Fruit fly (Drosophila melanogaster) whole organism, embryonic: ENCODE results near the gene Hasp.

ENCODE experiments used
- CG10462 ChIP-seq: fragments of 200-800 bp; sonication (Bioruptor generic); optimal IDR thresholded peaks from 2 replicates; lab custom pipeline; 2016; ENCODE audit warnings: missing biosample characterization, missing genetic modification characterization
- CG12942 ChIP-seq: fragments of 200-800 bp; sonication (Bioruptor generic); optimal IDR thresholded peaks from 3 replicates; lab custom pipeline; 2016; ENCODE audit warnings: missing biosample characterization, missing genetic modification characterization
- CG13624 ChIP-seq: fragments of 200-800 bp; sonication (Bioruptor generic); optimal IDR thresholded peaks from 2 replicates; lab custom pipeline; 2016; ENCODE audit warnings: missing biosample characterization, missing genetic modification characterization
- CG13775 ChIP-seq: fragments of 200-800 bp; sonication (Bioruptor generic); optimal IDR thresholded peaks from 3 replicates; lab custom pipeline; 2017; ENCODE audit warnings: missing biosample characterization, mild to moderate bottlenecking, missing genetic modification characterization
- CG14014 ChIP-seq: fragments of 200-800 bp; sonication (Bioruptor generic); IDR thresholded peaks from 2 replicates; pipeline ENCODE4 v1.3.6; 2022; ENCODE audit warnings: missing biosample characterization, missing genetic modification characterization
- CG15269 ChIP-seq: fragments of 200-800 bp; sonication (Bioruptor generic); optimal IDR thresholded peaks from 2 replicates; lab custom pipeline; 2018; ENCODE audit warnings: missing biosample characterization, mild to moderate bottlenecking, missing genetic modification characterization, moderate library complexity
- CG15514 ChIP-seq: fragments of 200-800 bp; sonication (Bioruptor generic); optimal IDR thresholded peaks from 3 replicates; lab custom pipeline; 2017; ENCODE audit warnings: missing biosample characterization, missing genetic modification characterization, mild to moderate bottlenecking, moderate library complexity, missing genetic modification reagents
- CG1647 ChIP-seq: fragments of 200-800 bp; sonication (Bioruptor generic); optimal IDR thresholded peaks from 3 replicates; lab custom pipeline; 2016; ENCODE audit warnings: missing biosample characterization, missing genetic modification characterization
- CG16813 ChIP-seq: fragments of 200-800 bp; sonication (Bioruptor generic); IDR thresholded peaks from 3 replicates; pipeline ENCODE4 v1.3.6; 2022; ENCODE audit warnings: missing biosample characterization, missing genetic modification characterization; ENCODE audit not compliant: partially characterized antibody
- CG2712 ChIP-seq: fragments of 200-800 bp; optimal IDR thresholded peaks from 3 replicates; lab custom pipeline; 2019; ENCODE audit warnings: missing biosample characterization, mild to moderate bottlenecking, missing genetic modification characterization, moderate library complexity
- CG30431 ChIP-seq: fragments of 200-800 bp; sonication (Bioruptor generic); optimal IDR thresholded peaks from 2 replicates; lab custom pipeline; 2017; ENCODE audit warnings: missing biosample characterization, missing genetic modification characterization
- CG3065 ChIP-seq: fragments of 200-800 bp; sonication (Bioruptor generic); optimal IDR thresholded peaks from 2 replicates; lab custom pipeline; 2016; ENCODE audit warnings: missing biosample characterization, missing genetic modification characterization
- CG3163 ChIP-seq: fragments of 200-800 bp; sonication (Bioruptor generic); optimal IDR thresholded peaks from 3 replicates; lab custom pipeline; 2016; ENCODE audit warnings: missing biosample characterization, missing genetic modification characterization
- CG43689 ChIP-seq: fragments of 200-800 bp; sonication (Bioruptor generic); IDR thresholded peaks from 2 replicates; pipeline ENCODE4 v1.3.6; 2022; ENCODE audit warnings: missing biosample characterization, missing genetic modification characterization
- CG6765 ChIP-seq: fragments of 200-800 bp; sonication (Bioruptor generic); optimal IDR thresholded peaks from 3 replicates; lab custom pipeline; 2017; ENCODE audit warnings: missing biosample characterization, mild to moderate bottlenecking, missing genetic modification characterization
- CG7357 ChIP-seq: fragments of 200-800 bp; sonication (Bioruptor generic); IDR thresholded peaks from 3 replicates; pipeline ENCODE4 v1.3.6; 2022; ENCODE audit warnings: missing biosample characterization, missing genetic modification characterization
- CG7745 ChIP-seq: fragments of 200-800 bp; sonication (Bioruptor generic); optimal IDR thresholded peaks from 2 replicates; lab custom pipeline; 2018; ENCODE audit warnings: missing biosample characterization, mild to moderate bottlenecking, missing genetic modification characterization, moderate library complexity
- CG7987 ChIP-seq: fragments of 200-800 bp; sonication (Bioruptor generic); optimal IDR thresholded peaks from 2 replicates; lab custom pipeline; 2018; ENCODE audit warnings: missing biosample characterization, mild to moderate bottlenecking, missing genetic modification characterization, moderate library complexity
- CG8281 ChIP-seq: fragments of 200-800 bp; sonication (Bioruptor generic); optimal IDR thresholded peaks from 2 replicates; lab custom pipeline; 2018; ENCODE audit warnings: missing biosample characterization, mild to moderate bottlenecking, missing genetic modification characterization, moderate library complexity
- CG9437 ChIP-seq: fragments of 200-800 bp; sonication (Bioruptor generic); optimal IDR thresholded peaks from 2 replicates; lab custom pipeline; 2018; ENCODE audit warnings: missing biosample characterization, mild to moderate bottlenecking, missing genetic modification characterization
- CG9609 ChIP-seq: fragments of 200-800 bp; sonication (Bioruptor generic); optimal IDR thresholded peaks from 3 replicates; lab custom pipeline; 2016; ENCODE audit warnings: missing biosample characterization, missing genetic modification characterization
- CG9727 ChIP-seq: fragments of 200-800 bp; sonication (Bioruptor generic); optimal IDR thresholded peaks from 3 replicates; lab custom pipeline; 2017; ENCODE audit warnings: missing biosample characterization, mild to moderate bottlenecking, missing genetic modification characterization
- CG9817 ChIP-seq: fragments of 200-800 bp; sonication (Bioruptor generic); optimal IDR thresholded peaks from 2 replicates; lab custom pipeline; 2018; ENCODE audit warnings: missing biosample characterization, mild to moderate bottlenecking, missing genetic modification characterization, moderate library complexity
- CG9932 ChIP-seq: fragments of 200-800 bp; sonication (Bioruptor generic); IDR thresholded peaks from 2 replicates; pipeline ENCODE4 v1.3.6; 2022; ENCODE audit warnings: missing biosample characterization, missing genetic modification characterization
- CTCF ChIP-seq: fragments of 200-800 bp; sonication (Bioruptor generic); optimal IDR thresholded peaks from 2 replicates; lab custom pipeline; 2017; ENCODE audit warnings: missing biosample characterization, mild to moderate bottlenecking, missing genetic modification characterization, moderate library complexity
- D ChIP-seq, 2 experiments: fragments of 200-800 bp in 1 of 2; fragments of >200 bp in 1 of 2; sonication (Bioruptor generic) in 1 of 2; optimal IDR thresholded peaks; 2 replicates in 1 of 2; 3 replicates in 1 of 2; lab custom pipeline; 2017; ENCODE audit warnings: mild to moderate bottlenecking in 1 of 2, missing biosample characterization in 1 of 2, missing genetic modification characterization in 1 of 2, missing genetic modification reagents in 1 of 2
- Dbx ChIP-seq: fragments of 200-800 bp; sonication (Bioruptor generic); IDR thresholded peaks from 3 replicates; pipeline ENCODE4 v1.3.6; 2022; ENCODE audit warnings: missing biosample characterization, missing genetic modification characterization
- Dfd ChIP-seq, 2 experiments: fragments of >200 bp; optimal IDR thresholded peaks; 2 replicates each; lab custom pipeline; 2017; ENCODE audit warnings: missing biosample characterization in 2 of 2, missing genetic modification characterization in 2 of 2
- Doc2 ChIP-seq: fragments of 200-800 bp; sonication (Bioruptor generic); IDR thresholded peaks from 2 replicates; pipeline ENCODE4 v1.3.6; 2022; ENCODE audit warnings: missing biosample characterization, missing genetic modification characterization
- Jarid2 ChIP-seq: fragments of 200-800 bp; sonication (Bioruptor generic); optimal IDR thresholded peaks from 3 replicates; lab custom pipeline; 2017; ENCODE audit warnings: mild to moderate bottlenecking, missing biosample characterization, missing genetic modification reagents, missing genetic modification characterization
- Nf-YA ChIP-seq: fragments of 200-800 bp; sonication (Bioruptor generic); IDR thresholded peaks from 2 replicates; pipeline ENCODE4 v1.3.6; 2022; ENCODE audit warnings: missing biosample characterization, missing genetic modification characterization
- Nf-YC ChIP-seq: fragments of 200-800 bp; optimal IDR thresholded peaks from 3 replicates; lab custom pipeline; 2019; ENCODE audit warnings: missing biosample characterization, mild to moderate bottlenecking, missing genetic modification characterization, moderate library complexity
- NfI ChIP-seq: fragments of 200-800 bp; sonication (Bioruptor generic); optimal IDR thresholded peaks from 3 replicates; lab custom pipeline; 2018; ENCODE audit warnings: missing biosample characterization, mild to moderate bottlenecking, missing genetic modification characterization, moderate library complexity
- Rfx ChIP-seq: fragments of 200-800 bp; sonication (Bioruptor generic); IDR thresholded peaks from 2 replicates; pipeline ENCODE4 v1.3.6; 2022; ENCODE audit warnings: missing biosample characterization, missing genetic modification characterization
- Taf1 ChIP-seq: fragments of 200-800 bp; sonication (Bioruptor generic); IDR thresholded peaks from 2 replicates; pipeline ENCODE4 v1.3.6; 2022; ENCODE audit warnings: missing biosample characterization, missing genetic modification characterization
- bbx ChIP-seq: fragments of 200-800 bp; sonication (Bioruptor generic); IDR thresholded peaks from 2 replicates; pipeline ENCODE4 v1.3.6; 2022; ENCODE audit warnings: missing biosample characterization, missing genetic modification characterization; ENCODE audit not compliant: partially characterized antibody
- da ChIP-seq: fragments of 200-800 bp; sonication (Bioruptor generic); optimal IDR thresholded peaks from 2 replicates; lab custom pipeline; 2016; ENCODE audit warnings: missing biosample characterization, missing genetic modification characterization
- fd96Cb ChIP-seq: fragments of 200-800 bp; sonication (Bioruptor generic); optimal IDR thresholded peaks from 2 replicates; lab custom pipeline; 2018; ENCODE audit warnings: missing biosample characterization, mild to moderate bottlenecking, missing genetic modification characterization, moderate library complexity
- fru ChIP-seq: fragments of >200 bp; optimal IDR thresholded peaks from 2 replicates; lab custom pipeline; 2017
- gce ChIP-seq: fragments of 200-800 bp; sonication (Bioruptor generic); IDR thresholded peaks from 3 replicates; pipeline ENCODE4 v1.3.6; 2022; ENCODE audit warnings: missing biosample characterization, missing genetic modification characterization
- gcm2 ChIP-seq: fragments of 200-800 bp; sonication (Bioruptor generic); optimal IDR thresholded peaks from 2 replicates; lab custom pipeline; 2016; ENCODE audit warnings: missing biosample characterization, missing genetic modification characterization
- hb ChIP-seq: fragments of 200-800 bp; sonication (Bioruptor generic); IDR thresholded peaks from 3 replicates; pipeline ENCODE4 v1.3.6; 2022; ENCODE audit warnings: missing biosample characterization, missing genetic modification characterization; ENCODE audit not compliant: partially characterized antibody
- pan ChIP-seq, 4 experiments: fragments of >200 bp in 3 of 4; fragments of 200-800 bp in 1 of 4; sonication (Bioruptor generic) in 1 of 4; optimal IDR thresholded peaks in 3 of 4; IDR thresholded peaks in 1 of 4; 2 replicates each; pipeline versions ENCODE4 v1.3.6 to Lab custom; 2017 to 2022; ENCODE audit warnings: missing biosample characterization in 2 of 4, missing genetic modification characterization in 2 of 4, mixed read lengths in 1 of 4
- phol ChIP-seq: fragments of 200-800 bp; sonication (Bioruptor generic); optimal IDR thresholded peaks from 3 replicates; lab custom pipeline; 2018; ENCODE audit warnings: missing biosample characterization, mild to moderate bottlenecking, missing genetic modification characterization, moderate library complexity
- pnt ChIP-seq: fragments of 200-800 bp; sonication (Bioruptor generic); optimal IDR thresholded peaks from 3 replicates; lab custom pipeline; 2016; ENCODE audit warnings: missing biosample characterization, missing genetic modification characterization
- salm ChIP-seq: fragments of 200-800 bp; sonication (Bioruptor generic); optimal IDR thresholded peaks from 2 replicates; lab custom pipeline; 2018; ENCODE audit warnings: missing biosample characterization, mild to moderate bottlenecking, missing genetic modification characterization
- sens ChIP-seq: fragments of 200-800 bp; sonication (Bioruptor generic); peaks from one replicate; lab custom pipeline; 2016; ENCODE audit warnings: missing biosample characterization, missing genetic modification characterization
- stc ChIP-seq: fragments of 200-800 bp; sonication (Bioruptor generic); IDR thresholded peaks from 2 replicates; pipeline ENCODE4 v1.3.6; 2022; ENCODE audit warnings: missing biosample characterization, missing genetic modification characterization
- trem ChIP-seq: fragments of 200-800 bp; optimal IDR thresholded peaks from 3 replicates; lab custom pipeline; 2019; ENCODE audit warnings: missing biosample characterization, mild to moderate bottlenecking, missing genetic modification characterization, moderate library complexity

The Hasp gene

dm6 chr2L:19492934-19493686, 23.9 kb downstream of the Hasp start, which contains the start of the genes swm and Ctu2 (continued):
- TF ChIP-seq CG13624 (GFP tag; lab: Kevin White, UChicago) (peak; percentile 17), CG15269 (peak; percentile 78), stc (GFP tag; lab: Robert Waterston, UW) (no peak), CG8281 (tag; lab: Kevin White, UChicago) (peak; percentile 84), CG9817 (tag; lab: Kevin White, UChicago) (peak; percentile 79), Dfd (GFP tag; optimal IDR thresholded peaks at IDR 0.05; lab: Kevin White, UChicago) (no peak), pnt (no peak), fru (no peak), Nf-YA (GFP tag; lab: Robert Waterston, UW) (no peak), pan (optimal IDR thresholded peaks at IDR 0.05; lab: Kevin White, UChicago) (no peak), pan (GFP tag; optimal IDR thresholded peaks at IDR 0.05 in 1 of 2, IDR thresholded peaks at IDR 0.05 in 1 of 2) (peak in 1 of 2 experiments; percentile 60), CG3163 (GFP tag; lab: Kevin White, UChicago) (no peak), CG13775 (peak; percentile 55), CG6765 (GFP tag; lab: Kevin White, UChicago) (no peak), phol (tag; lab: Kevin White, UChicago) (peak; percentile 79), Nf-YC (peak; percentile 77), sens (GFP tag; lab: Kevin White, UChicago) (peak; percentile 66), hb (GFP tag; lab: Robert Waterston, UW) (peak; percentile 62; the same call in 1 of the 3 replicates), Jarid2 (GFP tag; lab: Kevin White, UChicago) (no peak), CG30431 (GFP tag; lab: Kevin White, UChicago) (no peak), CG12942 (GFP tag; lab: Kevin White, UChicago) (peak; percentile 31), NfI (GFP tag; lab: Kevin White, UChicago) (peak; percentile 64), CG2712 (peak; percentile 81), CG9609 (no peak), Doc2 (GFP tag; lab: Robert Waterston, UW) (no peak), CG43689 (GFP tag; lab: Robert Waterston, UW) (no peak), CG9932 (GFP tag; lab: Robert Waterston, UW) (peak; percentile 83), CG7357 (GFP tag; lab: Robert Waterston, UW) (0 out of 3 replicates have a peak, but pooled peaks have one; percentile 36), CG16813 (GFP tag; lab: Robert Waterston, UW) (peak; percentile 78), CTCF (GFP tag; lab: Kevin White, UChicago) (no peak), CG3065 (no peak), Dbx (GFP tag; lab: Robert Waterston, UW) (peak; percentile 62), gcm2 (GFP tag; lab: Kevin White, UChicago) (no peak), gce (GFP tag; lab: Robert Waterston, UW) (no peak), CG1647 (GFP tag; lab: Kevin White, UChicago) (no peak), Taf1 (GFP tag; lab: Robert Waterston, UW) (no peak; the same call in 1 of the 2 replicates), Rfx (GFP tag; lab: Robert Waterston, UW) (peak; percentile 76), trem (peak; percentile 74), bbx (peak; percentile 60; the same call in 1 of the 2 replicates), salm (tag; lab: Kevin White, UChicago) (no peak), CG14014 (GFP tag; lab: Robert Waterston, UW) (peak; percentile 65), da (no peak), CG7745 (tag; lab: Kevin White, UChicago) (no peak), CG7987 (GFP tag; lab: Kevin White, UChicago) (no peak), CG15514 (peak; percentile 44), D (optimal IDR thresholded peaks at IDR 0.05; lab: Kevin White, UChicago) (no peak), D (GFP tag; optimal IDR thresholded peaks at IDR 0.05; lab: Kevin White, UChicago) (peak; percentile 40), CG10462 (no peak), fd96Cb (tag; lab: Kevin White, UChicago) (peak; percentile 48), CG9437 (GFP tag; lab: Kevin White, UChicago) (peak; percentile 79), CG9727 (GFP tag; lab: Kevin White, UChicago) (peak; percentile 71)
